Worm (Caenorhabditis elegans): ENCODE measurements around the gene R06F6.8.
A peak's percentile ranks its signal among the peaks of the same experiment; 100 is the strongest.

R06F6.8 gene

DNA sequence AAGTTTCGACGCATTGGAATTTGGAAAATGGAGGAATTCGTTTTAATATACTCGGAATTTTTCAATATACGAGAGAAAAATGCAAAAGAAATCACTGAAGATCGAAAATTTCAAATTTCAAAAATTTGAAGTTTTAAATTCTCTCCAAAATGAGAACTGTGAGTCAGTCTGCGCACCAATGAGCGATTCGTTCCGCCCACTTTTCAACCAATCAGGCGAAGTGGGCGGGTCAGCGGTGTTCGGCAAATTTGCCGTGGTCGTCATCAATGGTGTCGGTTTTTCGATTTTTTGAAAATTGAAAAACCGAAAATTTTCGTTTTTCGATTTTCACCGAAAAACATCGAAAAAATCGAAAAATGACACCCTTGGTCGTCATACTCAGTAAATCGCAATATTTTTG is 18.8 kb upstream of the R06F6.8 start:
- TF ChIP-seq nhr-129 (tag; optimal IDR thresholded peaks at IDR 0.05) (no peak), nhr-10 (tag; optimal IDR thresholded peaks at IDR 0.05) (no peak), mdl-1 (tag; optimal IDR thresholded peaks at IDR 0.05) (no peak), peb-1 (tag; optimal IDR thresholded peaks at IDR 0.05) (no peak), fos-1 (tag; optimal IDR thresholded peaks at IDR 0.05) (no peak), aly-2 (tag; optimal IDR thresholded peaks at IDR 0.05) (no peak), ztf-4 (tag; optimal IDR thresholded peaks at IDR 0.05) (no peak), skn-1 (tag; optimal IDR thresholded peaks at IDR 0.05) (no peak), nhr-23 (tag; optimal IDR thresholded peaks at IDR 0.05) (no peak), lin-39 (tag; optimal IDR thresholded peaks at IDR 0.05) (no peak), ZK546.5 (tag; optimal IDR thresholded peaks at IDR 0.05) (no peak)

DNA sequence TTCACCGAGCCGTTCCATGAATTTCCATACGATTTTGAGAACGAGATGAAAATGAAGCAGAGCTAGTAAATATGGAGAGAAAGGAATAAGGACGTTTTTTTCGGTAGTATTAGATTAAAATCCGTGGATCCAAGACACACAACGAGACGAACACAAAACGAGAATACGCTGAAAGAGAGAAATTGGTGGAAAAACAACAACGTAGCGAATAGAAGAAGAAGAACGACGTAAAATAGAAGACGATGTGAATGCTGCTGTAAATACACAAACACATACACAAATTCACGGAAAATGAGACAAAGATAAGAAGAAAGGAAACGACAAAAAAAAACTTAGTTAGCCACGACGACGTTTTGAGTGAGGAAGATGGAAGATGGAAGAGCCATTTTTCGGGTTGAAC is 14.9 kb upstream of the R06F6.8 start:
- TF ChIP-seq nhr-77 (tag; optimal IDR thresholded peaks at IDR 0.05) = no peak
- TF ChIP-seq elt-3 (tag; optimal IDR thresholded peaks at IDR 0.05) = no peak
- TF ChIP-seq nhr-237 (tag; optimal IDR thresholded peaks at IDR 0.05) = no peak
- no peak for TF ChIP-seq Y55F3AM.14 (GFP tag; optimal IDR thresholded peaks at IDR 0.05)
- TF ChIP-seq F13H6.1 (tag; optimal IDR thresholded peaks at IDR 0.05) = no peak
- no peak for TF ChIP-seq ZK546.5 (tag; optimal IDR thresholded peaks at IDR 0.05)
- TF ChIP-seq unc-39 (tag; optimal IDR thresholded peaks at IDR 0.05) = no peak
- no peak for TF ChIP-seq nhr-12 (tag; optimal IDR thresholded peaks at IDR 0.05)
- no peak for TF ChIP-seq ztf-4 (tag; optimal IDR thresholded peaks at IDR 0.05)

DNA sequence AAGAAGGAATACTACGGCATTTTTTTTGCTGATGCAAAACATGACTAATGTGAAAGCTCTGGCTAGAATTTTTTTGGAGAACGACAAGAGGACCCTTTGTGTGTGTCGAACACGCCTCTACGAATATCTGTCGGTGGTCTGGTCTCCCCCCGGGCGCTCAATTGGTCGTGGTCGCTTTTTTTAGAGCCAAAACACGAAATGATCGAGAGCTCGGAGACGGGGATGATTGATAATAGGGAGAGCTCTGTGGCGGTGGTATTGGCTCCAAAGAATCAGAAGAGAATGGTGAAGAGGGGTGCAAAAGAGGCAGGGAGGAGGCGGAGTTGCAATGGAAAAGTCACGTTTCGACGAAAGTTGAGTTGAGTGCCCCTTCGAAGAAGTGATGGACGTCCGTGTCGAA is 9.8 kb upstream of the R06F6.8 start:
- TF ChIP-seq peb-1 (tag; optimal IDR thresholded peaks at IDR 0.05) (no peak), unc-62 (GFP tag; optimal IDR thresholded peaks at IDR 0.05) (no peak), mdl-1 (tag; optimal IDR thresholded peaks at IDR 0.05) (no peak), nhr-6 (tag; optimal IDR thresholded peaks at IDR 0.05) (no peak), zag-1 (tag; optimal IDR thresholded peaks at IDR 0.05) (no peak), skn-1 (tag; optimal IDR thresholded peaks at IDR 0.05) (no peak), nhr-11 (tag; optimal IDR thresholded peaks at IDR 0.05) (no peak), nhr-10 (tag; optimal IDR thresholded peaks at IDR 0.05) (no peak), lsy-2 (tag; optimal IDR thresholded peaks at IDR 0.05) (no peak), R02D3.7 (tag; optimal IDR thresholded peaks at IDR 0.05) (no peak)

DNA sequence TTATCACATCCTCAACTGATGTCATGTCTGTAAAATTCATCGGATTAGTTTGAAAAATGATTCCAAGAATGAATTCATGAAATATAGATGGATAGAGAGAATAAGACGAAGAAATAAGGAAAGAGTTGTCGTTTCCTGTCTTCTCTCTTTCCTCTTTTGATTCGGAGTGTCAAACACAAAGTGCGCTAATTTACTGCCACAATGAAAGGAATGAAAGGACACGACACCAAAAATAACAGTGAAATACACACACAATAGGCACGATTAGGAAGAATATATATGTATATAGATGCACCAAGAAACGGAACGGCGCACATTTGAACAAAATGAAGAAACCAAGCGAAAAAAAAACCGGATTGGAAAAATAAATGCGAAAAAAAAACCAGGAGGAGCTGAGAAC is 9.3 kb upstream of the R06F6.8 start, which contains the start of gene VM106R.1:
TSS of gene VM106R.1 (minus strand) at position 101 of the 400 bp plus-strand sequence.
- TF ChIP-seq peb-1 (tag; optimal IDR thresholded peaks at IDR 0.05) = no peak
- no peak for TF ChIP-seq ztf-11 (tag; optimal IDR thresholded peaks at IDR 0.05)
- no peak for TF ChIP-seq C34F6.9 (tag; optimal IDR thresholded peaks at IDR 0.05)
- no peak for TF ChIP-seq ama-1 (optimal IDR thresholded peaks at IDR 0.05)
- TF ChIP-seq nhr-11 (tag; optimal IDR thresholded peaks at IDR 0.05) = no peak
- TF ChIP-seq R02D3.7 (tag; optimal IDR thresholded peaks at IDR 0.05) = no peak
- TF ChIP-seq nhr-12 (tag; optimal IDR thresholded peaks at IDR 0.05) = no peak
- no peak for TF ChIP-seq lsy-2 (tag; optimal IDR thresholded peaks at IDR 0.05)

DNA sequence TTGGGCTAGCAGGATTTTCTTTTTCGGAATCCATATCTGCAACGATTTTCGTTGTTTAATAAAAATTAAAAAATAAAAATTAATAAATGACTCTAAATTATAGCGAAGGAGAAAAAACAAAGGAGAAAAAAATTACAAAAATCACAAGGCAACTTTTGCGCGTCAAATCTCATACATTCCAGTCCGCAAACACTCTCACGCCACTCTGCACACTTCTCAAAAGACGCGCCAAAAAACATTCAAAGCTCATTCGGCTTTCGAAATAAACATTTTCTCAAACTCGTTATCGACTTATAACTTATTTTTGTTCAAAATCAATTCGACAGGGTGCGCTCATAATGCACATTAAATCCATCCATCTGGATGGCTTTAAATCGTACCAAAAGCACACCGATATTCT is 4.3 kb upstream of the R06F6.8 start, which contains the start of the genes R06F6.12 and mix-1:
TSS of gene R06F6.12 (minus strand) at position 36 of the 400 bp plus-strand sequence.
TSS of gene mix-1 (plus strand) at position 201 of the 400 bp plus-strand sequence.
- TF ChIP-seq lin-39 (tag; optimal IDR thresholded peaks at IDR 0.05) (no peak), ZK546.5 (tag; optimal IDR thresholded peaks at IDR 0.05) (no peak), ztf-11 (tag; optimal IDR thresholded peaks at IDR 0.05) (no peak), ceh-82 (tag; optimal IDR thresholded peaks at IDR 0.05) (no peak), nhr-11 (tag; optimal IDR thresholded peaks at IDR 0.05) (no peak), unc-39 (tag; optimal IDR thresholded peaks at IDR 0.05) (no peak), alr-1 (tag; optimal IDR thresholded peaks at IDR 0.05) (no peak), C34F6.9 (tag; optimal IDR thresholded peaks at IDR 0.05) (peak; percentile 64), zag-1 (tag; optimal IDR thresholded peaks at IDR 0.05) (no peak), peb-1 (tag; optimal IDR thresholded peaks at IDR 0.05) (no peak), ceh-16 (tag; optimal IDR thresholded peaks at IDR 0.05) (no peak), Y55F3AM.14 (GFP tag; optimal IDR thresholded peaks at IDR 0.05) (no peak), snpc-4 (tag; optimal IDR thresholded peaks at IDR 0.05) (no peak), F13H6.1 (tag; optimal IDR thresholded peaks at IDR 0.05) (peak; percentile 20), nhr-25 (tag; optimal IDR thresholded peaks at IDR 0.05) (peak; percentile 45), mbf-1 (tag; optimal IDR thresholded peaks at IDR 0.05) (no peak), aly-2 (tag; optimal IDR thresholded peaks at IDR 0.05) (no peak), nhr-10 (tag; optimal IDR thresholded peaks at IDR 0.05) (no peak), egl-27 (tag; optimal IDR thresholded peaks at IDR 0.05) (no peak), nhr-21 (tag; optimal IDR thresholded peaks at IDR 0.05) (peak; percentile 31), lsy-2 (tag; optimal IDR thresholded peaks at IDR 0.05) (peak; percentile 54 to 83), nhr-129 (tag; optimal IDR thresholded peaks at IDR 0.05) (peak; percentile 48), lin-13 (GFP tag; optimal IDR thresholded peaks at IDR 0.05) (peak; percentile 30), ama-1 (optimal IDR thresholded peaks at IDR 0.05) (peak; percentile 30), nhr-23 (tag; optimal IDR thresholded peaks at IDR 0.05) (no peak), sma-9 (GFP tag; optimal IDR thresholded peaks at IDR 0.05) (peak; percentile 41), sma-9 (tag; optimal IDR thresholded peaks at IDR 0.05) (no peak), sem-4 (tag; optimal IDR thresholded peaks at IDR 0.05) (no peak), ztf-1 (GFP tag; conservative IDR thresholded peaks at IDR 0.05) (no peak), elt-3 (tag; optimal IDR thresholded peaks at IDR 0.05) (no peak), nhr-6 (tag; optimal IDR thresholded peaks at IDR 0.05) (no peak), lin-11 (tag; optimal IDR thresholded peaks at IDR 0.05) (peak; percentile 36), dmd-4 (tag; optimal IDR thresholded peaks at IDR 0.05) (no peak), mdl-1 (tag; optimal IDR thresholded peaks at IDR 0.05) (no peak), ztf-4 (tag; optimal IDR thresholded peaks at IDR 0.05) (peak; percentile 23), nhr-12 (tag; optimal IDR thresholded peaks at IDR 0.05) (no peak), nhr-237 (tag; optimal IDR thresholded peaks at IDR 0.05) (no peak), unc-55 (GFP tag; optimal IDR thresholded peaks at IDR 0.05) (peak; percentile 85), nhr-77 (tag; optimal IDR thresholded peaks at IDR 0.05) (no peak)

Measured in whole organism, L2 larva.